Worm (Caenorhabditis elegans): ENCODE data around the gene F46E10.18.

F46E10.18 gene

ce11 chrV:6485109-6485508 is 35.7 kb upstream of the F46E10.18 start:
- no peak for TF ChIP-seq attf-5 (GFP tag; optimal IDR thresholded peaks at IDR 0.05)
- no peak for TF ChIP-seq sptf-2 (GFP tag; optimal IDR thresholded peaks at IDR 0.05)
- TF ChIP-seq B0035.1 (tag; optimal IDR thresholded peaks at IDR 0.05), result no peak
- no peak for TF ChIP-seq snpc-3.4 (tag; optimal IDR thresholded peaks at IDR 0.05)
- TF ChIP-seq rec-8 (tag; optimal IDR thresholded peaks at IDR 0.05), result no peak
- TF ChIP-seq ztf-25 (GFP tag; IDR thresholded peaks at IDR 0.05), result no peak
- TF ChIP-seq ama-1 (optimal IDR thresholded peaks at IDR 0.05), result no peak
- TF ChIP-seq ama-1 (GFP tag; optimal IDR thresholded peaks at IDR 0.05), result no peak
- TF ChIP-seq akir-1 (GFP tag; optimal IDR thresholded peaks at IDR 0.05), result no peak

DNA sequence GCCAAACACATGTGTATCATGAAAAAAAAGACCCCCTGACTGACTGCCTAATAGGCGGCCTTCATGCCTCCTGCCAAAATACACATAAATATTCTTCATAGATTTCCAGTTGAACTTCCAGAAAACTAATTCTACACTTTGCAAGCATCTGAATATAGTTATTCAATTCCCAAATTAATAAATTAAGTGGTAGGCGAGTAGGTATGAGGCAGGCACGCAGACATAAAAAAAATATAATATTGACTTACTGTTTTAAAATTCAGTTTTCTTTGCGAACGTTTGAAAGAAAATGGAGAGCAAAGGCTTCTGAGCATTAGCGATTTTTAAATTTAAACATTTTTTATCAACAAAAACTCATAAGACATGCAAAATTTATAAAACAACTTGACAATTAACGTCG is 33.0 kb upstream of the F46E10.18 start:
- TF ChIP-seq Y53G8AR.9 (GFP tag; conservative IDR thresholded peaks at IDR 0.05) (0 out of 2 replicates have a peak, but pooled peaks have one; percentile 26), nhr-80 (tag; optimal IDR thresholded peaks at IDR 0.05) (peak; percentile 6), madf-10 (tag; optimal IDR thresholded peaks at IDR 0.05) (peak; percentile 14), athp-1 (tag; optimal IDR thresholded peaks at IDR 0.05) (no peak), egl-44 (GFP tag; IDR thresholded peaks at IDR 0.05) (0 out of 2 replicates have a peak, but pooled peaks have one; percentile 24), nfyb-1 (GFP tag; IDR thresholded peaks at IDR 0.05) (0 out of 2 replicates have a peak, but pooled peaks have one; percentile 32), rpc-1 (optimal IDR thresholded peaks at IDR 0.05) (no peak), rpc-1 (tag; optimal IDR thresholded peaks at IDR 0.05) (no peak), attf-6 (GFP tag; IDR thresholded peaks at IDR 0.05) (no peak), let-607 (tag; optimal IDR thresholded peaks at IDR 0.05) (peak in 1 of 2 experiments; percentile 48), atf-7 (tag; optimal IDR thresholded peaks at IDR 0.05) (peak; percentile 10), ztf-25 (GFP tag; IDR thresholded peaks at IDR 0.05) (no peak), T07F8.4 (tag; optimal IDR thresholded peaks at IDR 0.05) (no peak), dox-1 (GFP tag; IDR thresholded peaks at IDR 0.05) (peak; percentile 22; the same call in 1 of the 2 replicates), ceh-91 (GFP tag; IDR thresholded peaks at IDR 0.05) (no peak), cebp-2 (GFP tag; IDR thresholded peaks at IDR 0.05) (0 out of 2 replicates have a peak, but pooled peaks have one; percentile 30), cebp-1 (GFP tag; IDR thresholded peaks at IDR 0.05) (no peak), cebp-1 (tag; optimal IDR thresholded peaks at IDR 0.05) (no peak), F52B5.7 (tag; optimal IDR thresholded peaks at IDR 0.05) (no peak), nhr-90 (tag; optimal IDR thresholded peaks at IDR 0.05) (peak; percentile 26), Y56A3A.18 (GFP tag; IDR thresholded peaks at IDR 0.05) (0 out of 2 replicates have a peak, but pooled peaks have one; percentile 7)

DNA sequence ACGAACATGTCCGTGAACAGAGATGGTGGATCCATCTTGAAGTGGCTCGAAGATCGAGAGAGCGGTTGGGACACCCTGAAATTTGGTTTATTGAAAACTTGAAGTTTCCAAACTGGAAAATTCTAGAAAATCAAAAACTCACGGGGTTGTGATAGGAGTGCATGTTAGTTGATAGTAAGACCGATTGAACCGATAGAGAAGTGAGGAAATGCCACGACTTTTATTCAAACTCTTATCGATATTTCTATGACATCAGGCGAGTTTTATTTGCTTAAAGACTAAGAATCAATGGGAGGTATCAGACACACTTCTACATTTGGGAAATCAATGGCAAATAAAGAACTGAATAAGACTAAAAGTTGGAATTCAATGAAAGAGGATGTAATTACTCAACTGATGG is 32.0 kb upstream of the F46E10.18 start, which contains the start of gene lec-10:
Gene lec-10 (minus strand): TSS at position 272 of the 400 bp plus-strand sequence.
- TF ChIP-seq lir-1 (GFP tag; conservative IDR thresholded peaks at IDR 0.05) (no peak), hsf-1 (GFP tag; IDR thresholded peaks at IDR 0.05) (peak; percentile 60; the same call in 1 of the 2 replicates), B0035.1 (tag; optimal IDR thresholded peaks at IDR 0.05) (no peak), lin-40 (tag; optimal IDR thresholded peaks at IDR 0.05) (no peak), atf-7 (tag; optimal IDR thresholded peaks at IDR 0.05) (peak; percentile 55), nhr-80 (tag; optimal IDR thresholded peaks at IDR 0.05) (peak; percentile 84), dox-1 (GFP tag; IDR thresholded peaks at IDR 0.05) (0 out of 2 replicates have a peak, but pooled peaks have one; percentile 4)

ce11 chrV:6492497-6492896 is 28.3 kb upstream of the F46E10.18 start:
- TF ChIP-seq attf-6 (GFP tag; IDR thresholded peaks at IDR 0.05) (no peak), nhr-80 (tag; optimal IDR thresholded peaks at IDR 0.05) (peak; percentile 65)

ce11 chrV:6493821-6494220 is 27.0 kb upstream of the F46E10.18 start, which contains the start of gene cpt-6:
cpt-6 (minus strand) TSS chrV:6493921.
- TF ChIP-seq nhr-90 (tag; optimal IDR thresholded peaks at IDR 0.05), result no peak
- TF ChIP-seq zfh-2 (GFP tag; conservative IDR thresholded peaks at IDR 0.05), result no peak
- TF ChIP-seq mel-28 (tag; optimal IDR thresholded peaks at IDR 0.05; ENCODE audit: borderline replicate concordance), result no peak
- no peak for TF ChIP-seq nhr-27 (tag; optimal IDR thresholded peaks at IDR 0.05)
- no peak for TF ChIP-seq nhr-80 (tag; optimal IDR thresholded peaks at IDR 0.05)
- TF ChIP-seq nfya-1 (tag; optimal IDR thresholded peaks at IDR 0.05; ENCODE audit: borderline replicate concordance, insufficient read depth), result no peak
- TF ChIP-seq Y67H2A.10 (GFP tag; conservative IDR thresholded peaks at IDR 0.05), result no peak
- TF ChIP-seq Y95B8A.8 (GFP tag; IDR thresholded peaks at IDR 0.05), result no peak
- no peak for TF ChIP-seq mxl-1 (tag; optimal IDR thresholded peaks at IDR 0.05)
- TF ChIP-seq Y79H2A.3 (GFP tag; conservative IDR thresholded peaks at IDR 0.05), result no peak
- no peak for TF ChIP-seq gei-17 (GFP tag; optimal IDR thresholded peaks at IDR 0.05)
- no peak for TF ChIP-seq hsf-1 (GFP tag; IDR thresholded peaks at IDR 0.05)

Data from whole organism, young adult.